Worm (Caenorhabditis elegans): ENCODE measurements around the gene dyrb-1.

The dyrb-1 gene

ce11 chrII:9063350-9063749, 43.6 kb downstream of the dyrb-1 start:
- TF ChIP-seq mep-1 (tag; optimal IDR thresholded peaks at IDR 0.05) (peak; percentile 20), mdl-1 (tag; optimal IDR thresholded peaks at IDR 0.05) (no peak), nhr-6 (tag; optimal IDR thresholded peaks at IDR 0.05) (peak; percentile 53), lsy-2 (tag; optimal IDR thresholded peaks at IDR 0.05) (peak in 1 of 2 experiments; percentile 44), ama-1 (optimal IDR thresholded peaks at IDR 0.05) (peak; percentile 13)

DNA sequence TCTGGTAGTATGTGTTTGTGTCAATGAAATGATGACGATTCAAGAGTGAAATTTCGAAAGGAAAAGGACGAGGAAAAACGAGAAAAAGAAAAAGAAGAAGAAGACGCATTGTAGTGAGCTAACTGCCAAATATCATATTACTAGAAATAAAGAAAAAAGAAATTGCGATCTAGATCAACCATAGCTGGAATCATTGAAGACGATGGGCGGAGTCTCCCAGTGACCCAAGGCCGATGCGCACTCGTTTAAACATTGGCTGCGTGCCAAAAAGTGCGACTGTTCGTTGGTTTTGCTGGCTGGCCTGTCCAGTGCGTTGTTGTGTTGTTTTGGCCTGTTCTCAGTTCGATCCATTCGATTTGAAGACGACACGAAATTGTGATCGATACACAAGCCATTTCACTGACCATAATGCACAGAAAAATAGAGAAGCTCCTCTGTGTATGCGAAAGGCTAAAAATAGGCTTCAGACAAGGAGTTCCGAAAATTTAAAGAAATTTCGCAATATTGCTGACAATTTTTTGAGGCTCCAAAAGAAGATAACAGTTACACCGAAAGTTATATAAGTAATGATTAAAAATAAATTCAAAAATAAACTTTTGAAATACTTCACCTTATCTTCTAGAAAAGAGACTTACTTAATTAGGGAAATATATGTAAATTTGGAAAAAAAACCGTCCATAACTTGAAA, 44.5 kb downstream of the dyrb-1 start:
- TF ChIP-seq fos-1 (tag; optimal IDR thresholded peaks at IDR 0.05) (no peak), unc-62 (GFP tag; optimal IDR thresholded peaks at IDR 0.05 in 1 of 2) (peak in 1 of 2 experiments; percentile 12), unc-62 (tag; optimal IDR thresholded peaks at IDR 0.05) (no peak), daf-16 (GFP tag; optimal IDR thresholded peaks at IDR 0.05) (no peak), daf-16 (tag; optimal IDR thresholded peaks at IDR 0.05) (peak; percentile 10), ceh-62 (tag; optimal IDR thresholded peaks at IDR 0.05) (no peak), F10B5.3 (tag; optimal IDR thresholded peaks at IDR 0.05) (no peak)

- TF ChIP-seq vab-7 (GFP tag; IDR thresholded peaks at IDR 0.05) (no peak), dmd-6 (GFP tag; IDR thresholded peaks at IDR 0.05) (peak; percentile 69), nhr-76 (tag; optimal IDR thresholded peaks at IDR 0.05) (no peak), dve-1 (tag; optimal IDR thresholded peaks at IDR 0.05; ENCODE audit: insufficient read depth) (peak; percentile 82), Y75B8A.6 (GFP tag; IDR thresholded peaks at IDR 0.05) (no peak), nhr-28 (tag; optimal IDR thresholded peaks at IDR 0.05) (peak; percentile 63), T20F7.1 (GFP tag; optimal IDR thresholded peaks at IDR 0.05) (peak; percentile 52), daf-16 (GFP tag; optimal IDR thresholded peaks at IDR 0.05) (peak in 1 of 2 experiments; percentile 26), daf-16 (tag; optimal IDR thresholded peaks at IDR 0.05) (peak; percentile 48), hmg-1.1 (GFP tag; IDR thresholded peaks at IDR 0.05) (peak; percentile 90), ceh-82 (tag; optimal IDR thresholded peaks at IDR 0.05) (no peak), F37D6.2 (tag; optimal IDR thresholded peaks at IDR 0.05) (peak; percentile 66), aha-1 (tag) (peak; percentile 97), attf-4 (tag; optimal IDR thresholded peaks at IDR 0.05) (no peak), T26A8.4 (GFP tag; IDR thresholded peaks at IDR 0.05) (no peak), hlh-30 (tag; optimal IDR thresholded peaks at IDR 0.05; ENCODE audit: insufficient read depth) (peak; percentile 71), ceh-32 (tag; optimal IDR thresholded peaks at IDR 0.05; ENCODE audit: poor library complexity) (peak; percentile 7), unc-130 (GFP tag; optimal IDR thresholded peaks at IDR 0.05) (no peak), skn-1 (tag; optimal IDR thresholded peaks at IDR 0.05) (no peak), fos-1 (tag; optimal IDR thresholded peaks at IDR 0.05) (no peak), lin-13 (GFP tag; optimal IDR thresholded peaks at IDR 0.05) (peak; percentile 59), ctbp-1 (GFP tag; IDR thresholded peaks at IDR 0.05) (peak; percentile 71), nhr-11 (tag; optimal IDR thresholded peaks at IDR 0.05) (peak; percentile 76), unc-39 (tag; optimal IDR thresholded peaks at IDR 0.05) (no peak), daf-19 (GFP tag; conservative IDR thresholded peaks at IDR 0.05) (peak; percentile 72; the same call in 1 of the 2 replicates), D1046.2 (GFP tag; IDR thresholded peaks at IDR 0.05) (no peak), zfp-3 (GFP tag; conservative IDR thresholded peaks at IDR 0.05) (no peak), mep-1 (tag; optimal IDR thresholded peaks at IDR 0.05) (peak; percentile 89), lin-1 (GFP tag; IDR thresholded peaks at IDR 0.05) (no peak; the same call in 1 of the 2 replicates), ama-1 (optimal IDR thresholded peaks at IDR 0.05) (no peak), rbr-2 (tag; optimal IDR thresholded peaks at IDR 0.05) (peak; percentile 87), snpc-1.2 (GFP tag; IDR thresholded peaks at IDR 0.05) (0 out of 2 replicates have a peak, but pooled peaks have one; percentile 28), tra-1 (GFP tag; IDR thresholded peaks at IDR 0.05) (peak; percentile 53), lir-3 (tag; optimal IDR thresholded peaks at IDR 0.05) (no peak), lsy-2 (tag; optimal IDR thresholded peaks at IDR 0.05) (peak; percentile 72 to 76), mes-2 (tag; optimal IDR thresholded peaks at IDR 0.05; ENCODE audit: poor library complexity, severe bottlenecking) (peak; percentile 68), nhr-6 (tag; optimal IDR thresholded peaks at IDR 0.05) (no peak), nhr-102 (tag; optimal IDR thresholded peaks at IDR 0.05) (peak; percentile 20), set-16 (GFP tag; IDR thresholded peaks at IDR 0.05) (peak; percentile 89), hlh-11 (tag; optimal IDR thresholded peaks at IDR 0.05) (peak; percentile 92)
Measured at ce11 chrII:9061557-9062183, 45.3 kb downstream of the dyrb-1 start.
